Fruit fly (Drosophila melanogaster): ENCODE data around the gene CG9519.

dm6 chrX:14858951-14859350 is 2.8 kb upstream of the CG9519 start, which contains the start of gene CG46399:
- TF ChIP-seq pdm3 (GFP tag; optimal IDR thresholded peaks at IDR 0.05): no peak
- no peak for TF ChIP-seq CG6854 (GFP tag; optimal IDR thresholded peaks at IDR 0.05)
- no peak for TF ChIP-seq topi (GFP tag; optimal IDR thresholded peaks at IDR 0.05)
- TF ChIP-seq CG15336 (GFP tag; IDR thresholded peaks at IDR 0.05): no peak
- TF ChIP-seq CG9139 (GFP tag; optimal IDR thresholded peaks at IDR 0.05): no peak
- TF ChIP-seq vri (GFP tag; optimal IDR thresholded peaks at IDR 0.05): no peak
- no peak for TF ChIP-seq CG4318 (GFP tag; optimal IDR thresholded peaks at IDR 0.05)
- TF ChIP-seq CG6808 (GFP tag; optimal IDR thresholded peaks at IDR 0.05): no peak
- TF ChIP-seq CG3919 (GFP tag; optimal IDR thresholded peaks at IDR 0.05): no peak
- no peak for TF ChIP-seq Ets21C (GFP tag; optimal IDR thresholded peaks at IDR 0.05)
- no peak for TF ChIP-seq Sox102F (GFP tag; optimal IDR thresholded peaks at IDR 0.05)
- no peak for TF ChIP-seq Eip75B (GFP tag; optimal IDR thresholded peaks at IDR 0.05)
- TF ChIP-seq CG10631 (GFP tag; optimal IDR thresholded peaks at IDR 0.05): no peak

Data from whole organism, prepupa.